Worm (Caenorhabditis elegans) whole organism, young adult: ENCODE results near the gene F11D11.12.

Experiments used
- B0019.2 ChIP-seq: fragments of 200-800 bp; sonication (Bioruptor generic); conservative IDR thresholded peaks from 2 replicates; pipeline ENCODE4 v1.3.6; 2022; ENCODE audit warnings: missing genetic modification reagents, missing genetic modification characterization, missing compliant biosample characterization
- B0336.3 ChIP-seq: fragments of 200-800 bp; sonication (Bioruptor generic); IDR thresholded peaks from 2 replicates; pipeline ENCODE4 v1.3.6; 2022; ENCODE audit warnings: missing genetic modification characterization, missing compliant biosample characterization
- F23B12.7 ChIP-seq: sonication (generic microtip); optimal IDR thresholded peaks from 2 replicates; lab custom pipeline; 2017; ENCODE audit warnings: missing genetic modification characterization, mild to moderate bottlenecking, missing compliant biosample characterization, antibody characterized with exemption, moderate library complexity; ENCODE audit not compliant: insufficient read depth
- F57A8.1 ChIP-seq: fragments of 200-800 bp; sonication (Bioruptor generic); optimal IDR thresholded peaks from 2 replicates; lab custom pipeline; 2018; ENCODE audit warnings: mild to moderate bottlenecking, missing genetic modification characterization, moderate library complexity, missing compliant biosample characterization
- T26A5.8 ChIP-seq: sonication (generic microtip); optimal IDR thresholded peaks from 2 replicates; lab custom pipeline; 2016; ENCODE audit warnings: missing genetic modification characterization, missing compliant biosample characterization
- Y56A3A.18 ChIP-seq: fragments of 200-800 bp; sonication (Bioruptor generic); IDR thresholded peaks from 2 replicates; pipeline ENCODE4 v1.3.6; 2022; ENCODE audit warnings: missing genetic modification reagents, missing genetic modification characterization, missing compliant biosample characterization
- Y95B8A.8 ChIP-seq: fragments of 200-800 bp; sonication (Bioruptor generic); IDR thresholded peaks from 2 replicates; pipeline ENCODE4 v1.3.6; 2022; ENCODE audit warnings: missing genetic modification reagents, missing genetic modification characterization, missing compliant biosample characterization
- akir-1 ChIP-seq: fragments of 200-800 bp; sonication (Bioruptor generic); optimal IDR thresholded peaks from 2 replicates; lab custom pipeline; 2018; ENCODE audit warnings: mild to moderate bottlenecking, missing genetic modification characterization, moderate library complexity, missing compliant biosample characterization
- ama-1 ChIP-seq, 3 experiments: fragments of 150-350 bp in 1 of 3; sonication (generic microtip) in 2 of 3; optimal IDR thresholded peaks; 2 replicates each; lab custom pipeline; 2014 to 2018; ENCODE audit warnings: missing biosample characterization in 2 of 3, missing genetic modification characterization in 2 of 3, missing genetic modification reagents in 2 of 3
- attf-6 ChIP-seq: fragments of 200-800 bp; sonication (Bioruptor generic); IDR thresholded peaks from 2 replicates; pipeline ENCODE4 v1.3.6; 2022; ENCODE audit warnings: missing genetic modification reagents, missing genetic modification characterization, missing compliant biosample characterization
- bed-2 ChIP-seq: fragments of 200-800 bp; sonication (Bioruptor generic); IDR thresholded peaks from 2 replicates; pipeline ENCODE4 v1.3.6; 2022; ENCODE audit warnings: missing genetic modification reagents, missing genetic modification characterization, missing compliant biosample characterization
- ccch-3 ChIP-seq: fragments of 200-800 bp; sonication (Bioruptor generic); optimal IDR thresholded peaks from 2 replicates; lab custom pipeline; 2018; ENCODE audit warnings: mild to moderate bottlenecking, missing genetic modification characterization, missing compliant biosample characterization
- cebp-2 ChIP-seq: fragments of 200-800 bp; sonication (Bioruptor generic); IDR thresholded peaks from 2 replicates; pipeline ENCODE4 v1.3.6; 2022; ENCODE audit warnings: missing genetic modification characterization, missing compliant biosample characterization
- ceh-58 ChIP-seq: fragments of 200-800 bp; sonication (Bioruptor generic); IDR thresholded peaks from 2 replicates; pipeline ENCODE4 v1.3.6; 2022; ENCODE audit warnings: missing genetic modification characterization, missing compliant biosample characterization
- efl-1 ChIP-seq: fragments of 150-350 bp; optimal IDR thresholded peaks from 2 replicates; lab custom pipeline; 2014; ENCODE audit warnings: missing biosample characterization, missing genetic modification reagents, missing genetic modification characterization
- egl-44 ChIP-seq: fragments of 200-800 bp; sonication (Bioruptor generic); IDR thresholded peaks from 2 replicates; pipeline ENCODE4 v1.3.6; 2022; ENCODE audit warnings: missing genetic modification reagents, missing genetic modification characterization, missing compliant biosample characterization
- ets-4 ChIP-seq: fragments of 200-800 bp; sonication (Bioruptor generic); optimal IDR thresholded peaks from 2 replicates; lab custom pipeline; 2018; ENCODE audit warnings: mild to moderate bottlenecking, missing genetic modification characterization, missing compliant biosample characterization
- fkh-3 ChIP-seq: sonication (generic microtip); optimal IDR thresholded peaks from 2 replicates; lab custom pipeline; 2016; ENCODE audit warnings: mild to moderate bottlenecking, missing genetic modification characterization, missing compliant biosample characterization
- hmg-1.2 ChIP-seq: fragments of 200-800 bp; sonication (Bioruptor generic); IDR thresholded peaks from 2 replicates; pipeline ENCODE4 v1.3.6; 2022; ENCODE audit warnings: missing genetic modification reagents, missing genetic modification characterization, missing compliant biosample characterization
- lin-35 ChIP-seq, 3 experiments: fragments of 150-350 bp in 2 of 3; sonication (generic microtip) in 1 of 3; optimal IDR thresholded peaks; 2 replicates each; lab custom pipeline; 2014 to 2018; ENCODE audit warnings: missing biosample characterization in 3 of 3, missing genetic modification characterization in 3 of 3, missing genetic modification reagents in 3 of 3
- lin-40 ChIP-seq: sonication (generic microtip); optimal IDR thresholded peaks from 2 replicates; lab custom pipeline; 2016; ENCODE audit warnings: missing genetic modification characterization, mild to moderate bottlenecking, missing compliant biosample characterization, missing genotype, missing genetic modification reagents
- lin-54 ChIP-seq: fragments of 200-800 bp; sonication (Bioruptor generic); optimal IDR thresholded peaks from 2 replicates; lab custom pipeline; 2018; ENCODE audit warnings: mild to moderate bottlenecking, missing genetic modification characterization, missing compliant biosample characterization
- lsy-27 ChIP-seq: sonication (generic microtip); optimal IDR thresholded peaks from 2 replicates; lab custom pipeline; 2017; ENCODE audit warnings: missing genetic modification characterization, mild to moderate bottlenecking, missing compliant biosample characterization, antibody characterized with exemption, missing genotype, borderline replicate concordance; ENCODE audit not compliant: insufficient read depth
- madf-3 ChIP-seq: fragments of 200-800 bp; sonication (Bioruptor generic); IDR thresholded peaks from 2 replicates; pipeline ENCODE4 v1.3.6; 2022; ENCODE audit warnings: missing genetic modification reagents, missing genetic modification characterization, missing compliant biosample characterization
- nfya-1 ChIP-seq: sonication (generic microtip); optimal IDR thresholded peaks from 2 replicates; lab custom pipeline; 2017; ENCODE audit warnings: antibody characterized with exemption, missing compliant biosample characterization, missing genetic modification characterization, borderline replicate concordance; ENCODE audit not compliant: insufficient read depth
- nfyb-1 ChIP-seq: fragments of 200-800 bp; sonication (Bioruptor generic); IDR thresholded peaks from 2 replicates; pipeline ENCODE4 v1.3.6; 2022; ENCODE audit warnings: missing genetic modification reagents, missing genetic modification characterization, missing compliant biosample characterization
- nhr-27 ChIP-seq: fragments of 200-800 bp; sonication (Bioruptor generic); optimal IDR thresholded peaks from 2 replicates; lab custom pipeline; 2018; ENCODE audit warnings: mild to moderate bottlenecking, missing genetic modification characterization, moderate library complexity, missing compliant biosample characterization
- nhr-90 ChIP-seq: sonication (generic microtip); optimal IDR thresholded peaks from 2 replicates; lab custom pipeline; 2016; ENCODE audit warnings: missing genotype, mild to moderate bottlenecking, missing genetic modification characterization, missing compliant biosample characterization
- rec-8 ChIP-seq, 2 experiments: sonication (generic microtip); optimal IDR thresholded peaks; 2 replicates each; lab custom pipeline; 2016; ENCODE audit warnings: mild to moderate bottlenecking in 2 of 2, missing genetic modification characterization in 2 of 2, missing genetic modification reagents in 2 of 2, missing genotype in 2 of 2, missing biosample characterization in 1 of 2, missing compliant biosample characterization in 1 of 2, moderate library complexity in 1 of 2
- repo-1 ChIP-seq: sonication (generic microtip); optimal IDR thresholded peaks from 2 replicates; lab custom pipeline; 2017; ENCODE audit warnings: mild to moderate bottlenecking, missing genetic modification characterization, missing compliant biosample characterization
- sdz-38 ChIP-seq: sonication (generic microtip); optimal IDR thresholded peaks from 2 replicates; lab custom pipeline; 2016; ENCODE audit warnings: missing genotype, missing genetic modification characterization, missing compliant biosample characterization
- sea-2 ChIP-seq: fragments of 200-800 bp; sonication (Bioruptor generic); IDR thresholded peaks from 2 replicates; pipeline ENCODE4 v1.3.6; 2022; ENCODE audit warnings: missing genetic modification characterization, missing compliant biosample characterization
- snpc-3.4 ChIP-seq: sonication (generic microtip); optimal IDR thresholded peaks from 2 replicates; lab custom pipeline; 2017; ENCODE audit warnings: missing genetic modification characterization, mild to moderate bottlenecking, missing compliant biosample characterization, antibody characterized with exemption, moderate library complexity, missing genotype, missing genetic modification reagents
- snpc-4 ChIP-seq, 5 experiments: fragments of 150-350 bp in 1 of 5; sonication (generic microtip) in 4 of 5; optimal IDR thresholded peaks; 2 replicates each; lab custom pipeline; 2014 to 2018; ENCODE audit warnings: missing genetic modification characterization in 5 of 5, missing biosample characterization in 3 of 5, antibody characterized with exemption in 2 of 5, mild to moderate bottlenecking in 2 of 5, missing compliant biosample characterization in 2 of 5, missing genotype in 2 of 5, moderate library complexity in 2 of 5, missing genetic modification reagents in 1 of 5
- zfh-2 ChIP-seq: fragments of 200-800 bp; sonication (Bioruptor generic); conservative IDR thresholded peaks from 2 replicates; pipeline ENCODE4 v1.3.6; 2022; ENCODE audit warnings: missing genetic modification reagents, missing genetic modification characterization, missing compliant biosample characterization
- ztf-18 ChIP-seq: sonication (generic microtip); optimal IDR thresholded peaks from 2 replicates; lab custom pipeline; 2016; ENCODE audit warnings: missing genotype, mild to moderate bottlenecking, missing genetic modification characterization, missing compliant biosample characterization
- ztf-22 ChIP-seq: fragments of 200-800 bp; sonication (Bioruptor generic); optimal IDR thresholded peaks from 2 replicates; lab custom pipeline; 2018; ENCODE audit warnings: mild to moderate bottlenecking, missing genetic modification characterization, moderate library complexity, missing compliant biosample characterization
- ztf-25 ChIP-seq: fragments of 200-800 bp; sonication (Bioruptor generic); IDR thresholded peaks from 2 replicates; pipeline ENCODE4 v1.3.6; 2022; ENCODE audit warnings: missing genetic modification reagents, missing genetic modification characterization, missing compliant biosample characterization
- ztf-26 ChIP-seq: sonication (generic microtip); optimal IDR thresholded peaks from 2 replicates; lab custom pipeline; 2017; ENCODE audit warnings: missing genetic modification characterization, missing compliant biosample characterization

Gene F11D11.12

DNA sequence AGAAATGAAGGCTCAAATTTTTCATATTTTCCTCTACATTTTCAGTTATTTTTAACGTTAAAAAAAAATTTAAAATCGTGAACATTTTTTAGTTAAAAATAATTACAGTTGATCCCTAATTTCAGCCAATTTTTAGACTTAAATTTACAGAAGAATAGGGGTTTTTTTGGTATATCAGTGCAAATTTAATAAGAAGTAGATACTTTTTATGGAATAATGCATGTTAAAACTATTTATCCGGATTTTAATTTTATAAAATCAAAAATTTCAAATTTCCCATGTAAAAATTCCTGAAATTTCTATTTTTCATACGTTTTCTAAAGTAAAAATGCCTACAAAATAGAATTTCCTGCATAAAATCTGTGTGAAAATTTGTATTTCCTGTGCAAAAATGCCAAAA, 26.4 kb downstream of the F11D11.12 start (continued):
- TF ChIP-seq akir-1 (GFP tag; lab: Kevin White, UChicago) (no peak), nfya-1 (no peak), lin-40 (tag; lab: Kevin White, UChicago) (no peak), sea-2 (GFP tag; lab: Robert Waterston, UW) (no peak)

ce11 chrV:18723604-18724003, 26.9 kb downstream of the F11D11.12 start:
- peak; percentile 49 for TF ChIP-seq lin-54
- TF ChIP-seq snpc-4 (GFP tag; optimal IDR thresholded peaks at IDR 0.05; lab: Kevin White, UChicago), result no peak
- peak in 3 of 4 experiments; percentile 46 to 74 (median 55) for TF ChIP-seq snpc-4 (tag; optimal IDR thresholded peaks at IDR 0.05; lab: Kevin White, UChicago)
- peak in 1 of 3 experiments; percentile 74 for TF ChIP-seq lin-35 (GFP tag; optimal IDR thresholded peaks at IDR 0.05; lab: Kevin White, UChicago)
- no peak for TF ChIP-seq ztf-22
- TF ChIP-seq F23B12.7 (tag; lab: Kevin White, UChicago), result peak; percentile 49
- peak; percentile 99 for TF ChIP-seq hmg-1.2 (GFP tag; lab: Robert Waterston, UW)
- TF ChIP-seq nhr-27 (tag; lab: Kevin White, UChicago), result no peak
- TF ChIP-seq rec-8 (tag; optimal IDR thresholded peaks at IDR 0.05; lab: Kevin White, UChicago), result no peak
- no peak for TF ChIP-seq efl-1 (GFP tag; lab: Kevin White, UChicago)
- TF ChIP-seq zfh-2 (GFP tag; lab: Robert Waterston, UW), result peak; percentile 71
- TF ChIP-seq snpc-3.4 (tag; lab: Kevin White, UChicago), result peak; percentile 51

DNA sequence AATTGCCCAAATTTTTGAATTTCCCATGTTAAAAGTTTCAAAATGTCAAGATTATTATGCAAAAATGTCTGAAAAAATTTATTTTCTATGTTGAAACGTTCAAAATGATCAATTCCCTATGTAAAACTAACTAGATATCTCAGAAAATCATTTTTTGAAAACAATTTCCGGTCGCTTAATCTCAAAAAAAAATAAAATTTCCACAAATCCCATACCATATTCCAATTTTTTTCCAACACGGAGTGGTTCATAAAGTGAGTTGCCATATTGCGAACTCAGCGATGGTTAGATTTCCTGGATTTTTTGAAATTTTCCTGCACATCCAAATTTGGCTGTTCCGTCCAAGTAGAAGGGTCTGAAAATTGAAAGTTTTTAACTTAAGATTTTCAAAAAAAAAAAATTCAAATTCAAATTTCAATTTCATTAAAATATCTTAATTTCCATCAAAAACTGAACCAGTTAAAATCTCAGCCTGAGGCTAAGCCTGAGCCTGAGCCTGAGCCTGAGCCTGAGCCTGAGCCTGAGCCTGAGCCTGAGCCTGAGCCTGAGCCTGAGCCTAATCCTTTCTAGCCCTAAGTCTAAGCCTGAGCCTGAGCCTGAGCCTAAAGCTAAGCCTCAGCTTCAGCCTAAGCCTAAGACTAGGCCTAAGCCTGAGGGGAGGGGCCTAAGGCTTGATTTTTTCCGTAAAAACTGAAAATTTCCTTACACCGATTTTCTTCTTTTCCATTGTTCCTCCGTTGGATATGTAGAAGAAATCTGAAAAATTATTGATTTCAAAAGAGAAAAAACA, 27.8 kb downstream of the F11D11.12 start:
- TF ChIP-seq F57A8.1, result no peak
- TF ChIP-seq ama-1 (optimal IDR thresholded peaks at IDR 0.05; lab: Kevin White, UChicago), result no peak
- no peak for TF ChIP-seq ama-1 (GFP tag; optimal IDR thresholded peaks at IDR 0.05; lab: Kevin White, UChicago)
- no peak for TF ChIP-seq ztf-22
- no peak for TF ChIP-seq B0336.3 (GFP tag; lab: Robert Waterston, UW)
- TF ChIP-seq B0019.2 (GFP tag; lab: Robert Waterston, UW), result no peak
- no peak for TF ChIP-seq ets-4
- no peak for TF ChIP-seq ccch-3 (GFP tag; lab: Kevin White, UChicago)
- TF ChIP-seq ceh-58, result no peak
- no peak for TF ChIP-seq egl-44
- no peak for TF ChIP-seq lsy-27

ce11 chrV:18721873-18722272, 28.6 kb downstream of the F11D11.12 start:
- no peak for TF ChIP-seq ztf-18 (tag; lab: Kevin White, UChicago)
- no peak for TF ChIP-seq attf-6
- TF ChIP-seq ztf-26 (tag; lab: Kevin White, UChicago), result no peak
- no peak for TF ChIP-seq madf-3 (GFP tag; lab: Robert Waterston, UW)
- TF ChIP-seq ztf-25 (GFP tag; lab: Robert Waterston, UW), result no peak
- TF ChIP-seq repo-1 (tag; lab: Kevin White, UChicago), result no peak
- no peak for TF ChIP-seq bed-2 (GFP tag; lab: Robert Waterston, UW)
- no peak for TF ChIP-seq Y95B8A.8
- no peak for TF ChIP-seq nhr-90 (tag; lab: Kevin White, UChicago)
- TF ChIP-seq lin-40 (tag; lab: Kevin White, UChicago), result no peak
- no peak for TF ChIP-seq cebp-2 (GFP tag; lab: Robert Waterston, UW)
- no peak for TF ChIP-seq akir-1 (GFP tag; lab: Kevin White, UChicago)
- TF ChIP-seq nfyb-1 (GFP tag; lab: Robert Waterston, UW), result no peak
- no peak for TF ChIP-seq fkh-3 (tag; lab: Kevin White, UChicago)
- TF ChIP-seq Y56A3A.18 (GFP tag; lab: Robert Waterston, UW), result no peak
- TF ChIP-seq lin-54, result no peak
- TF ChIP-seq T26A5.8 (tag; lab: Kevin White, UChicago), result no peak
- TF ChIP-seq sdz-38, result no peak
- no peak for TF ChIP-seq ets-4
